Worm (Caenorhabditis elegans): ENCODE measurements around the gene ZC487.1.

DNA sequence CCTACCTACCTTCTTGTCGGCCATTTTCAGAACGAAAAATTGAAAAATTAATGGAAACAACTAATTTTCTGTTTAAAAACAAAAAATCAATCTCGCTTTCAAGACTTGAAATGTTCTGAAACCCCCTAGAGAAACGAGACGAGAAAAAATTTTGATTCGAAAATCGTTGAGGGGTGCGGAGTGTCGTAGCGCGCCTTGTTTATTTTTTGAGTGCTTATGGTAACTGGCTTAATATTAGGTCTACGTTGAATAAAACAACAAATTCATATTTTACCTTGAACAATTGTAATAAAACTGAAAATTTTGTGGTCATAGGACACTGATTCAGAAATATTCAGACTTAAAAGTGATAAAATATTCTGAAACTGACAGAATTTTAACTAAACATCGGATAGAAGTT lies 16.9 kb upstream of the ZC487.1 start, which contains the start of gene sna-1:
- TF ChIP-seq nhr-28 (tag; optimal IDR thresholded peaks at IDR 0.05) (no peak), ztf-4 (tag; optimal IDR thresholded peaks at IDR 0.05) (no peak), nhr-76 (tag; optimal IDR thresholded peaks at IDR 0.05) (no peak), elt-2 (tag; optimal IDR thresholded peaks at IDR 0.05) (no peak)
